Worm (Caenorhabditis elegans): ENCODE measurements around the gene F45C12.17.

DNA sequence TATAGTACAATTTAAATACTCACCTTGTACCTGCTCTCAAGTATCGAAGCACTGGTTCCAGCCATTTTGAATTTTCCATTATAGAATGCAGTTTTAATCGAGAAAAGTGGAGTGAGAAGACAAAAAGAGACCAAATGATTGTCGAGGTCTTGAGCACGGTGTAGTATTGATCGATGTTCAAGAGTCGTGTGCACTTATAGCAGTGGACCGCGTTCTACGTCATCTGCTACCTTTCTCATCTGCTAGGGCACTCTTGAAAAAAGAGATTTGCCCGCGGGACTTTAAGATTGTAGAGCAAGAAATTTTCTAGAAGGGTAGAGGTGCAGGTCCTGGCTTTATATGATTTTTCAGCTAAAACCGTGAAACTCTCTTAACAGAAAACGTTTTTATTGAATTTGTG, 33.1 kb upstream of the F45C12.17 start, which contains the start of gene fbxc-21:
- no peak for TF ChIP-seq nfya-1 (tag; optimal IDR thresholded peaks at IDR 0.05)
- TF ChIP-seq ceh-14 (tag; optimal IDR thresholded peaks at IDR 0.05): no peak
- TF ChIP-seq nhr-232 (tag; optimal IDR thresholded peaks at IDR 0.05): no peak
- no peak for TF ChIP-seq che-1 (tag; optimal IDR thresholded peaks at IDR 0.05)
- TF ChIP-seq rnt-1 (tag; optimal IDR thresholded peaks at IDR 0.05): no peak
- TF ChIP-seq elt-4 (tag; optimal IDR thresholded peaks at IDR 0.05): no peak
- TF ChIP-seq C38D4.7 (GFP tag; optimal IDR thresholded peaks at IDR 0.05): no peak
- no peak for TF ChIP-seq elt-2 (tag; optimal IDR thresholded peaks at IDR 0.05)
- TF ChIP-seq K02D7.2 (tag; optimal IDR thresholded peaks at IDR 0.05): no peak
- no peak for TF ChIP-seq ama-1 (optimal IDR thresholded peaks at IDR 0.05)
- no peak for TF ChIP-seq ceh-48 (tag; optimal IDR thresholded peaks at IDR 0.05)
- TF ChIP-seq ceh-19 (GFP tag; optimal IDR thresholded peaks at IDR 0.05): no peak
- no peak for TF ChIP-seq pat-9 (tag; optimal IDR thresholded peaks at IDR 0.05)
- no peak for TF ChIP-seq hlh-13 (GFP tag; optimal IDR thresholded peaks at IDR 0.05)

Data from whole organism, late embryonic.